Fruit fly (Drosophila melanogaster): ENCODE measurements around the gene robl37BC.

robl37BC gene

dm6 chr2L:19011895-19012645, 1.4 kb downstream of the robl37BC start (continued):
- TF ChIP-seq CG1647 (GFP tag; optimal IDR thresholded peaks at IDR 0.05), result peak; percentile 66
- no peak for TF ChIP-seq YL-1 (GFP tag; optimal IDR thresholded peaks at IDR 0.05)
- peak; percentile 97 for TF ChIP-seq D19B (GFP tag; optimal IDR thresholded peaks at IDR 0.05)
- TF ChIP-seq Eip74EF (GFP tag; optimal IDR thresholded peaks at IDR 0.05), result peak in 1 of 2 experiments; percentile 53
- peak; percentile 47 for TF ChIP-seq Six4 (GFP tag; optimal IDR thresholded peaks at IDR 0.05)
- TF ChIP-seq CG11456 (GFP tag; IDR thresholded peaks at IDR 0.05), result peak; percentile 85
- peak; percentile 78 for TF ChIP-seq Hsf (GFP tag; optimal IDR thresholded peaks at IDR 0.05)
- peak; percentile 30 for TF ChIP-seq dmrt11E (tag; optimal IDR thresholded peaks at IDR 0.05)
- TF ChIP-seq CG12942 (GFP tag; optimal IDR thresholded peaks at IDR 0.05), result peak; percentile 73
- peak; percentile 16 for TF ChIP-seq Lhr (GFP tag; optimal IDR thresholded peaks at IDR 0.05)
- no peak for TF ChIP-seq TFAM (GFP tag; optimal IDR thresholded peaks at IDR 0.05)
- peak; percentile 62 for TF ChIP-seq Mes4 (GFP tag; optimal IDR thresholded peaks at IDR 0.05)
- TF ChIP-seq toy (GFP tag; IDR thresholded peaks at IDR 0.05), result 0 out of 2 replicates have a peak, but pooled peaks have one; percentile 44
- TF ChIP-seq CG4404 (GFP tag; IDR thresholded peaks at IDR 0.05), result peak; percentile 76
- TF ChIP-seq chinmo (GFP tag; IDR thresholded peaks at IDR 0.05; ENCODE audit: partially characterized antibody), result no peak
- TF ChIP-seq CG1832 (GFP tag; optimal IDR thresholded peaks at IDR 0.05), result no peak
- TF ChIP-seq Dfd (GFP tag; optimal IDR thresholded peaks at IDR 0.05), result no peak
- TF ChIP-seq CG18476 (GFP tag; optimal IDR thresholded peaks at IDR 0.05), result peak; percentile 73
- peak; percentile 69 for TF ChIP-seq zfh2 (GFP tag; optimal IDR thresholded peaks at IDR 0.05)
- TF ChIP-seq al (GFP tag; IDR thresholded peaks at IDR 0.05), result peak; percentile 70
- TF ChIP-seq CG6254 (GFP tag; optimal IDR thresholded peaks at IDR 0.05), result no peak
- TF ChIP-seq Doc3 (GFP tag; IDR thresholded peaks at IDR 0.05; ENCODE audit: partially characterized antibody), result no peak
- TF ChIP-seq CG10267 (tag; optimal IDR thresholded peaks at IDR 0.05), result peak; percentile 58
- TF ChIP-seq org-1 (GFP tag; optimal IDR thresholded peaks at IDR 0.05), result peak; percentile 87
- no peak for TF ChIP-seq pan (optimal IDR thresholded peaks at IDR 0.05)
- peak in 1 of 2 experiments; percentile 89 for TF ChIP-seq pan (GFP tag; optimal IDR thresholded peaks at IDR 0.05 in 1 of 2, IDR thresholded peaks at IDR 0.05 in 1 of 2)
- TF ChIP-seq Ets97D (GFP tag; optimal IDR thresholded peaks at IDR 0.05), result peak; percentile 42
- peak; percentile 66 for TF ChIP-seq Gsc (GFP tag; IDR thresholded peaks at IDR 0.05)
- TF ChIP-seq kah (GFP tag; optimal IDR thresholded peaks at IDR 0.05), result no peak
- TF ChIP-seq ab (GFP tag; optimal IDR thresholded peaks at IDR 0.05), result no peak
- peak; percentile 81 for TF ChIP-seq CG12391 (tag; optimal IDR thresholded peaks at IDR 0.05)
- no peak for TF ChIP-seq CG6791 (GFP tag; IDR thresholded peaks at IDR 0.05; ENCODE audit: partially characterized antibody)
- TF ChIP-seq lilli (GFP tag; optimal IDR thresholded peaks at IDR 0.05), result peak; percentile 90
- TF ChIP-seq Ravus (GFP tag; IDR thresholded peaks at IDR 0.05), result peak; percentile 47
- TF ChIP-seq Stat92E (GFP tag; optimal IDR thresholded peaks at IDR 0.05), result no peak
- peak; percentile 69 for TF ChIP-seq Myb (GFP tag; optimal IDR thresholded peaks at IDR 0.05)
- TF ChIP-seq Tbp (GFP tag; optimal IDR thresholded peaks at IDR 0.05), result no peak
- TF ChIP-seq amos (GFP tag; IDR thresholded peaks at IDR 0.05; ENCODE audit: partially characterized antibody), result no peak
- TF ChIP-seq ken (GFP tag; IDR thresholded peaks at IDR 0.05), result peak; percentile 86
- TF ChIP-seq Max (GFP tag; optimal IDR thresholded peaks at IDR 0.05), result peak; percentile 55
- peak; percentile 73 for TF ChIP-seq CG10543 (GFP tag; optimal IDR thresholded peaks at IDR 0.05)
- TF ChIP-seq Ptx1 (GFP tag; IDR thresholded peaks at IDR 0.05), result peak; percentile 91
- peak; percentile 92 for TF ChIP-seq lab (GFP tag; optimal IDR thresholded peaks at IDR 0.05)
- no peak for TF ChIP-seq nerfin-2 (GFP tag; IDR thresholded peaks at IDR 0.05; ENCODE audit: partially characterized antibody)
- peak; percentile 83 for TF ChIP-seq ewg (GFP tag; optimal IDR thresholded peaks at IDR 0.05)
- peak; percentile 83 for TF ChIP-seq HLH3B (GFP tag; IDR thresholded peaks at IDR 0.05)
- no peak for TF ChIP-seq CG30020 (tag; optimal IDR thresholded peaks at IDR 0.05)
- TF ChIP-seq disco-r (GFP tag; optimal IDR thresholded peaks at IDR 0.05), result peak; percentile 3
- no peak for TF ChIP-seq Doc2 (GFP tag; IDR thresholded peaks at IDR 0.05)

Data from whole organism, embryonic.